Worm (Caenorhabditis elegans) whole organism, L3 larva: ENCODE data around the gene cah-1.

Experiments used
- aly-2 ChIP-seq: fragments of 150-350 bp; optimal IDR thresholded peaks from 2 replicates; lab custom pipeline; 2014; ENCODE audit warnings: missing biosample characterization, missing genetic modification characterization
- ama-1 ChIP-seq: fragments of 150-350 bp; optimal IDR thresholded peaks from 2 replicates; lab custom pipeline; 2018
- elt-1 ChIP-seq: fragments of 150-350 bp; optimal IDR thresholded peaks from 2 replicates; lab custom pipeline; 2014; ENCODE audit warnings: missing biosample characterization, missing genetic modification characterization
- nhr-28 ChIP-seq: fragments of 150-350 bp; optimal IDR thresholded peaks from 2 replicates; lab custom pipeline; 2014; ENCODE audit warnings: missing biosample characterization, missing genetic modification characterization
- nhr-77 ChIP-seq: fragments of 150-350 bp; optimal IDR thresholded peaks from 2 replicates; lab custom pipeline; 2014; ENCODE audit warnings: missing biosample characterization, missing genetic modification characterization
- pha-4 ChIP-seq: fragments of 150-350 bp; optimal IDR thresholded peaks from 2 replicates; lab custom pipeline; 2014; ENCODE audit warnings: missing biosample characterization, missing genetic modification reagents, missing genetic modification characterization
- snpc-4 ChIP-seq: fragments of 150-350 bp; optimal IDR thresholded peaks from 2 replicates; lab custom pipeline; 2014; ENCODE audit warnings: missing biosample characterization, missing genetic modification characterization
- unc-62 ChIP-seq: fragments of 150-350 bp; sonication (generic microtip); optimal IDR thresholded peaks from 4 replicates; lab custom pipeline; 2014; ENCODE audit warnings: missing biosample characterization, missing genetic modification reagents, missing genetic modification characterization

DNA sequence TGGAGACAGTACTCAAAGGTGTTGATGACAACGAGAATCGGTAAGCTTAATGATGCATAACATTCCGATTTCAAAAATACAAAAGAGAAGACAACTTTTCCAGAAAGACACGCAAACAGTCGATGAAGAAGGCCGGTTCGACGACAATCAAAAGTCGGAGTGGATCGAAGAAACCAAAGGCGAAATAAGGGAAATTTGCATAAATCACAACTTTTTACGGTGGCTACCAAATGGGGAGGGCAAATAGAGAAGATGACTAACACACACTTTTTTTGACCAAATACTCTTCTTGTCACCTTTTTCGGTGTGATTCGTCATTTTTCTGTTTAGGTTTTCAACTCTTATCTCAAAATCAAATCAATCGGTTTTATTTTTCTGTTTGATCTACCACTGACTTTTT is 49.3 kb downstream of the cah-1 start, which contains the start of gene C45G9.6:
- TF ChIP-seq nhr-28 (tag; lab: Kevin White, UChicago) (no peak), snpc-4 (tag; lab: Kevin White, UChicago) (no peak), pha-4 (tag; lab: Kevin White, UChicago) (no peak), elt-1 (tag; lab: Kevin White, UChicago) (no peak), aly-2 (tag; lab: Kevin White, UChicago) (no peak), nhr-77 (no peak), ama-1 (lab: Kevin White, UChicago) (no peak), unc-62 (GFP tag; lab: Kevin White, UChicago) (no peak)
